Worm (Caenorhabditis elegans): ENCODE results near the gene dot-1.2.

dot-1.2 gene

ce11 chrX:11827528-11827927 lies 41.6 kb downstream of the dot-1.2 start:
- TF ChIP-seq unc-62 (GFP tag; optimal IDR thresholded peaks at IDR 0.05): no peak

ce11 chrX:11826892-11827291 lies 42.3 kb downstream of the dot-1.2 start:
- TF ChIP-seq unc-62 (GFP tag; optimal IDR thresholded peaks at IDR 0.05): no peak

- no peak for TF ChIP-seq unc-62 (GFP tag; optimal IDR thresholded peaks at IDR 0.05)
Observed at ce11 chrX:11823704-11824103, 45.5 kb downstream of the dot-1.2 start, which contains the start of gene tag-241. Gene tag-241, plus strand, starts transcription at chrX:11824004.

ce11 chrX:11821159-11821720 lies 47.9 kb downstream of the dot-1.2 start:
- no peak for TF ChIP-seq unc-62 (GFP tag; optimal IDR thresholded peaks at IDR 0.05)

- TF ChIP-seq unc-62 (GFP tag; optimal IDR thresholded peaks at IDR 0.05): no peak
Observed at ce11 chrX:11818711-11819110, 50.4 kb downstream of the dot-1.2 start.
